Fruit fly (Drosophila melanogaster): Measurements from ENCODE around the gene mRpL36.
A peak's percentile ranks its signal among the peaks of the same experiment; 100 is the strongest.

Gene mRpL36

dm6 chr3L:8076160-8076559 is 48.8 kb downstream of the mRpL36 start (continued):
- peak; percentile 15 for TF ChIP-seq CG18262 (tag; optimal IDR thresholded peaks at IDR 0.05)
- TF ChIP-seq Gug (GFP tag; IDR thresholded peaks at IDR 0.05) = no peak
- TF ChIP-seq CG9932 (GFP tag; IDR thresholded peaks at IDR 0.05) = peak; percentile 43; the same call in 1 of the 2 replicates
- 0 out of 2 replicates have a peak, but pooled peaks have one; percentile 9 for TF ChIP-seq CG31441 (GFP tag; IDR thresholded peaks at IDR 0.05)
- peak; percentile 21 for TF ChIP-seq CG17359 (tag; optimal IDR thresholded peaks at IDR 0.05)
- peak; percentile 5 for TF ChIP-seq CG13624 (GFP tag; optimal IDR thresholded peaks at IDR 0.05)
- TF ChIP-seq dpn (GFP tag; optimal IDR thresholded peaks at IDR 0.05) = peak in 1 of 2 experiments; percentile 21
- TF ChIP-seq CG11695 (GFP tag; IDR thresholded peaks at IDR 0.05) = 0 out of 3 replicates have a peak, but pooled peaks have one; percentile 9
- TF ChIP-seq Abd-B (GFP tag; optimal IDR thresholded peaks at IDR 0.05) = peak; percentile 17
- TF ChIP-seq CG12659 (GFP tag; optimal IDR thresholded peaks at IDR 0.05) = peak; percentile 8
- peak; percentile 28 for TF ChIP-seq phol (tag; optimal IDR thresholded peaks at IDR 0.05)
- TF ChIP-seq grau (tag; optimal IDR thresholded peaks at IDR 0.05) = peak; percentile 58
- TF ChIP-seq CoRest (tag; optimal IDR thresholded peaks at IDR 0.05) = peak; percentile 6
- TF ChIP-seq CG14710 (tag; optimal IDR thresholded peaks at IDR 0.05) = no peak
- TF ChIP-seq slbo (GFP tag; IDR thresholded peaks at IDR 0.05) = peak; percentile 28; the same call in 1 of the 2 replicates

DNA sequence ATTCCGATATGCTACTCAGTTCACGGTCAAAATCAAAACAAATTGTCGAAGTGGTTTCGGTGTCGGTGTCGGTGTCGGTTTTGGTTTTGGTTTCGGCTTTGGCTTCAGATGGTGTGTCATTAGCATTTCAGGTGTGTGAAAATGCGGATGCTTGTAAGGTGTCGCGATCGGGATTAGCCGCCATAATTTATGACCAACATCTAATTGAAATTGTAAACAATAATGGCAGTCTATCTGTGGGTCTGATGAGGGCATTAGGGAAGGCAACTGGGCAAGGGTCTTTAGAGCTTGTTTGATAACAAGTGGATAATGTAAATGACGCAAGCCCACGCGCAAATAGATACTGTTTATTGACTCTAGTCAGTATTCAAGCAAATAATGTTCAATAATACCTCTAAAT is 50.0 kb downstream of the mRpL36 start:
- TF ChIP-seq ap (GFP tag; IDR thresholded peaks at IDR 0.05) (no peak), wek (GFP tag; optimal IDR thresholded peaks at IDR 0.05) (peak; percentile 19), sd (tag; optimal IDR thresholded peaks at IDR 0.05) (peak; percentile 67), CG11456 (GFP tag; IDR thresholded peaks at IDR 0.05) (no peak), CG12769 (tag; optimal IDR thresholded peaks at IDR 0.05) (peak; percentile 2), CG31441 (GFP tag; IDR thresholded peaks at IDR 0.05) (no peak), bowl (GFP tag; IDR thresholded peaks at IDR 0.05) (no peak), Bteb2 (GFP tag; optimal IDR thresholded peaks at IDR 0.05) (no peak), CG17186 (GFP tag; optimal IDR thresholded peaks at IDR 0.05) (no peak), NFAT (GFP tag; IDR thresholded peaks at IDR 0.05) (no peak), tx (GFP tag; optimal IDR thresholded peaks at IDR 0.05) (no peak), bbx (GFP tag; IDR thresholded peaks at IDR 0.05; ENCODE audit: partially characterized antibody) (no peak), CG5953 (GFP tag; IDR thresholded peaks at IDR 0.05) (no peak), sob (GFP tag; IDR thresholded peaks at IDR 0.05) (no peak), Sox100B (GFP tag; optimal IDR thresholded peaks at IDR 0.05) (no peak), CG10543 (GFP tag; optimal IDR thresholded peaks at IDR 0.05) (peak; percentile 10), Xrp1 (GFP tag; IDR thresholded peaks at IDR 0.05) (no peak), CG8359 (GFP tag; optimal IDR thresholded peaks at IDR 0.05; ENCODE audit: borderline replicate concordance) (no peak), tap (tag; optimal IDR thresholded peaks at IDR 0.05) (no peak), mam (GFP tag; optimal IDR thresholded peaks at IDR 0.05) (no peak), amos (GFP tag; IDR thresholded peaks at IDR 0.05; ENCODE audit: partially characterized antibody) (no peak), CG2678 (tag; optimal IDR thresholded peaks at IDR 0.05) (peak; percentile 12), Eip74EF (GFP tag; optimal IDR thresholded peaks at IDR 0.05) (peak in 1 of 2 experiments; percentile 64), CG4820 (GFP tag; optimal IDR thresholded peaks at IDR 0.05) (no peak), inv (GFP tag; IDR thresholded peaks at IDR 0.05; ENCODE audit: partially characterized antibody) (no peak), D19A (tag; optimal IDR thresholded peaks at IDR 0.05) (no peak), lab (GFP tag; optimal IDR thresholded peaks at IDR 0.05) (peak; percentile 32), da (GFP tag; optimal IDR thresholded peaks at IDR 0.05) (no peak), CG17612 (GFP tag; IDR thresholded peaks at IDR 0.05) (no peak), lbe (GFP tag; optimal IDR thresholded peaks at IDR 0.05) (no peak), CG8924 (tag; optimal IDR thresholded peaks at IDR 0.05) (no peak), vvl (GFP tag; IDR thresholded peaks at IDR 0.05) (peak; percentile 48; the same call in 1 of the 2 replicates), Med (GFP tag) (peak; percentile 14), Dip3 (GFP tag; optimal IDR thresholded peaks at IDR 0.05) (no peak), CG16815 (GFP tag; optimal IDR thresholded peaks at IDR 0.05) (no peak), Fer1 (GFP tag; optimal IDR thresholded peaks at IDR 0.05) (peak; percentile 11)

All from whole organism, embryonic.